Worm (Caenorhabditis elegans): Measurements from ENCODE around the gene F46B6.9.

ce11 chrV:9798212-9798611 is 1.6 kb downstream of the F46B6.9 start:
- TF ChIP-seq rnt-1 (tag; optimal IDR thresholded peaks at IDR 0.05) (no peak), ceh-18 (tag; optimal IDR thresholded peaks at IDR 0.05) (no peak), sox-4 (tag; optimal IDR thresholded peaks at IDR 0.05) (no peak), tbx-2 (tag; optimal IDR thresholded peaks at IDR 0.05) (no peak), npax-4 (tag; optimal IDR thresholded peaks at IDR 0.05) (no peak), ceh-9 (tag; optimal IDR thresholded peaks at IDR 0.05) (no peak), F13H6.1 (tag; optimal IDR thresholded peaks at IDR 0.05) (no peak), lim-6 (tag; optimal IDR thresholded peaks at IDR 0.05) (no peak), nhr-11 (tag; optimal IDR thresholded peaks at IDR 0.05) (no peak), elt-4 (tag; optimal IDR thresholded peaks at IDR 0.05) (no peak), unc-42 (tag; optimal IDR thresholded peaks at IDR 0.05) (no peak)
